Fruit fly (Drosophila melanogaster) whole organism, embryonic: ENCODE measurements around the gene CG14628.

Experiments used
- CG10431 ChIP-seq: fragments of 200-800 bp; sonication (Bioruptor generic); optimal IDR thresholded peaks from 3 replicates; lab custom pipeline; 2018; ENCODE audit warnings: missing biosample characterization, mild to moderate bottlenecking, missing genetic modification characterization
- CG1603 ChIP-seq: fragments of 200-800 bp; sonication (Bioruptor generic); optimal IDR thresholded peaks from 2 replicates; lab custom pipeline; 2019; ENCODE audit warnings: missing biosample characterization, mild to moderate bottlenecking, missing genetic modification characterization, moderate library complexity
- CG1832 ChIP-seq: fragments of 200-800 bp; sonication (Bioruptor generic); optimal IDR thresholded peaks from 2 replicates; lab custom pipeline; 2017; ENCODE audit warnings: missing biosample characterization, mild to moderate bottlenecking, missing genetic modification characterization, inconsistent platforms
- CG18476 ChIP-seq: fragments of 200-800 bp; sonication (Bioruptor generic); optimal IDR thresholded peaks from 2 replicates; lab custom pipeline; 2016; ENCODE audit warnings: missing biosample characterization, mild to moderate bottlenecking, missing genetic modification characterization
- CG2712 ChIP-seq: fragments of 200-800 bp; optimal IDR thresholded peaks from 3 replicates; lab custom pipeline; 2019; ENCODE audit warnings: missing biosample characterization, mild to moderate bottlenecking, missing genetic modification characterization, moderate library complexity
- CG43689 ChIP-seq: fragments of 200-800 bp; sonication (Bioruptor generic); IDR thresholded peaks from 2 replicates; pipeline ENCODE4 v1.3.6; 2022; ENCODE audit warnings: missing biosample characterization, missing genetic modification characterization
- CG4854 ChIP-seq: fragments of 200-800 bp; sonication (Bioruptor generic); optimal IDR thresholded peaks from 2 replicates; lab custom pipeline; 2016; ENCODE audit warnings: missing biosample characterization, missing genetic modification characterization, inconsistent platforms
- CG6272 ChIP-seq: fragments of 200-800 bp; sonication (Bioruptor generic); IDR thresholded peaks from 2 replicates; pipeline ENCODE4 v1.3.6; 2022; ENCODE audit warnings: missing biosample characterization, missing genetic modification characterization
- CG6683 ChIP-seq: fragments of 200-800 bp; sonication (Bioruptor generic); optimal IDR thresholded peaks from 2 replicates; lab custom pipeline; 2017; ENCODE audit warnings: missing biosample characterization, mild to moderate bottlenecking, missing genetic modification characterization, missing genetic modification reagents
- CG6813 ChIP-seq: fragments of 200-800 bp; sonication (Bioruptor generic); optimal IDR thresholded peaks from 2 replicates; lab custom pipeline; 2017; ENCODE audit warnings: missing biosample characterization, missing genetic modification characterization, mild to moderate bottlenecking, moderate library complexity, missing genetic modification reagents
- CG6854 ChIP-seq: fragments of 200-800 bp; sonication (Bioruptor generic); optimal IDR thresholded peaks from 3 replicates; lab custom pipeline; 2017; ENCODE audit warnings: missing biosample characterization, mild to moderate bottlenecking, missing genetic modification characterization
- CG7963 ChIP-seq: fragments of 200-800 bp; sonication (Bioruptor generic); IDR thresholded peaks from 3 replicates; pipeline ENCODE4 v1.3.6; 2022; ENCODE audit warnings: missing biosample characterization, missing genetic modification characterization; ENCODE audit not compliant: partially characterized antibody
- CG9797 ChIP-seq: fragments of 200-800 bp; sonication (Bioruptor generic); optimal IDR thresholded peaks from 3 replicates; lab custom pipeline; 2018; ENCODE audit warnings: missing biosample characterization, mild to moderate bottlenecking, missing genetic modification characterization
- Deaf1 ChIP-seq: fragments of 200-800 bp; optimal IDR thresholded peaks from 3 replicates; lab custom pipeline; 2019; ENCODE audit warnings: missing biosample characterization, mild to moderate bottlenecking, missing genetic modification characterization, moderate library complexity
- Dip2 ChIP-seq: fragments of 200-800 bp; sonication (Bioruptor generic); IDR thresholded peaks from 2 replicates; pipeline ENCODE4 v1.3.6; 2022; ENCODE audit warnings: missing biosample characterization, missing genetic modification characterization
- Dp ChIP-seq: fragments of 200-800 bp; sonication (Bioruptor generic); optimal IDR thresholded peaks from 2 replicates; lab custom pipeline; 2018; ENCODE audit warnings: missing biosample characterization, mild to moderate bottlenecking, missing genetic modification characterization, moderate library complexity
- Fer3 ChIP-seq: fragments of 200-800 bp; sonication (Bioruptor generic); optimal IDR thresholded peaks from 2 replicates; lab custom pipeline; 2018; ENCODE audit warnings: missing biosample characterization, mild to moderate bottlenecking, missing genetic modification characterization, moderate library complexity
- Lhr ChIP-seq: fragments of 200-800 bp; sonication (Bioruptor generic); optimal IDR thresholded peaks from 3 replicates; lab custom pipeline; 2017; ENCODE audit warnings: mild to moderate bottlenecking, missing biosample characterization, missing genetic modification reagents, missing genetic modification characterization
- MTF-1 ChIP-seq: fragments of 200-800 bp; sonication (Bioruptor generic); optimal IDR thresholded peaks from 2 replicates; lab custom pipeline; 2018; ENCODE audit warnings: missing biosample characterization, mild to moderate bottlenecking, missing genetic modification characterization, borderline replicate concordance
- NC2β ChIP-seq: fragments of 200-800 bp; sonication (Bioruptor generic); optimal IDR thresholded peaks from 2 replicates; lab custom pipeline; 2016; ENCODE audit warnings: missing biosample characterization, missing genetic modification characterization
- NFAT ChIP-seq: fragments of 200-800 bp; sonication (Bioruptor generic); IDR thresholded peaks from 2 replicates; pipeline ENCODE4 v1.3.6; 2022; ENCODE audit warnings: missing biosample characterization, missing genetic modification characterization
- Nf-YB ChIP-seq: fragments of 200-800 bp; sonication (Bioruptor generic); optimal IDR thresholded peaks from 3 replicates; lab custom pipeline; 2019; ENCODE audit warnings: missing biosample characterization, mild to moderate bottlenecking, missing genetic modification characterization, moderate library complexity
- Ravus ChIP-seq: fragments of 200-800 bp; sonication (Bioruptor generic); IDR thresholded peaks from 2 replicates; pipeline ENCODE4 v1.3.6; 2022; ENCODE audit warnings: missing biosample characterization, missing genetic modification characterization
- Sry-δ ChIP-seq: fragments of 200-800 bp; sonication (Bioruptor generic); optimal IDR thresholded peaks from 2 replicates; lab custom pipeline; 2016; ENCODE audit warnings: missing biosample characterization, missing genetic modification characterization
- YL-1 ChIP-seq: fragments of 200-800 bp; sonication (Bioruptor generic); optimal IDR thresholded peaks from 3 replicates; lab custom pipeline; 2017; ENCODE audit warnings: missing biosample characterization, mild to moderate bottlenecking, missing genetic modification characterization
- abd-A ChIP-seq: fragments of 200-800 bp; sonication (Bioruptor generic); optimal IDR thresholded peaks from 3 replicates; lab custom pipeline; 2019; ENCODE audit warnings: missing biosample characterization, mild to moderate bottlenecking, missing genetic modification characterization, moderate library complexity
- ase ChIP-seq: fragments of 200-800 bp; sonication (Bioruptor generic); IDR thresholded peaks from 3 replicates; pipeline ENCODE4 v1.3.6; 2022; ENCODE audit warnings: missing biosample characterization, missing genetic modification characterization
- br ChIP-seq: fragments of >200 bp; optimal IDR thresholded peaks from 2 replicates; lab custom pipeline; 2017
- chinmo ChIP-seq: fragments of 200-800 bp; sonication (Bioruptor generic); IDR thresholded peaks from 4 replicates; pipeline ENCODE4 v1.3.6; 2022; ENCODE audit warnings: missing biosample characterization, missing genetic modification characterization; ENCODE audit not compliant: partially characterized antibody
- chm ChIP-seq: fragments of 200-800 bp; sonication (Bioruptor generic); IDR thresholded peaks from 2 replicates; pipeline ENCODE4 v1.3.6; 2022; ENCODE audit warnings: missing biosample characterization, missing genetic modification characterization
- dan ChIP-seq: fragments of 200-800 bp; sonication (Bioruptor generic); IDR thresholded peaks from 2 replicates; pipeline ENCODE4 v1.3.6; 2022; ENCODE audit warnings: missing biosample characterization, missing genetic modification characterization
- emc ChIP-seq: fragments of 200-800 bp; sonication (Bioruptor generic); optimal IDR thresholded peaks from 2 replicates; lab custom pipeline; 2016; ENCODE audit warnings: missing biosample characterization, missing genetic modification characterization
- eyg ChIP-seq: fragments of 200-800 bp; sonication (Bioruptor generic); optimal IDR thresholded peaks from 3 replicates; lab custom pipeline; 2016; ENCODE audit warnings: missing biosample characterization, missing genetic modification characterization
- fd64A ChIP-seq: fragments of 200-800 bp; sonication (Bioruptor generic); optimal IDR thresholded peaks from 3 replicates; lab custom pipeline; 2018; ENCODE audit warnings: missing biosample characterization, mild to moderate bottlenecking, missing genetic modification characterization
- gsb-n ChIP-seq: fragments of 200-800 bp; sonication (Bioruptor generic); optimal IDR thresholded peaks from 3 replicates; lab custom pipeline; 2018; ENCODE audit warnings: missing biosample characterization, mild to moderate bottlenecking, missing genetic modification characterization
- ind ChIP-seq: fragments of 200-800 bp; sonication (Bioruptor generic); optimal IDR thresholded peaks from 3 replicates; lab custom pipeline; 2016; ENCODE audit warnings: missing biosample characterization, missing genetic modification characterization
- ken ChIP-seq: fragments of 200-800 bp; sonication (Bioruptor generic); IDR thresholded peaks from 3 replicates; pipeline ENCODE4 v1.3.6; 2022; ENCODE audit warnings: missing biosample characterization, missing genetic modification characterization
- lmd ChIP-seq: fragments of 200-800 bp; sonication (Bioruptor generic); IDR thresholded peaks from 2 replicates; pipeline ENCODE4 v1.3.6; 2022; ENCODE audit warnings: missing biosample characterization, missing genetic modification characterization
- mam ChIP-seq: fragments of 200-800 bp; sonication (Bioruptor generic); optimal IDR thresholded peaks from 3 replicates; lab custom pipeline; 2016; ENCODE audit warnings: missing biosample characterization, missing genetic modification characterization
- mirr ChIP-seq: fragments of 200-800 bp; sonication (Bioruptor generic); optimal IDR thresholded peaks from 3 replicates; lab custom pipeline; 2018; ENCODE audit warnings: missing biosample characterization, mild to moderate bottlenecking, missing genetic modification characterization
- oc ChIP-seq: fragments of 200-800 bp; sonication (Bioruptor generic); optimal IDR thresholded peaks from 2 replicates; lab custom pipeline; 2018; ENCODE audit warnings: missing biosample characterization, mild to moderate bottlenecking, missing genetic modification characterization, moderate library complexity
- pita ChIP-seq: fragments of 200-800 bp; sonication (Bioruptor generic); optimal IDR thresholded peaks from 2 replicates; lab custom pipeline; 2017; ENCODE audit warnings: missing biosample characterization, mild to moderate bottlenecking, missing genetic modification characterization
- scrt ChIP-seq: fragments of 200-800 bp; sonication (Bioruptor generic); optimal IDR thresholded peaks from 2 replicates; lab custom pipeline; 2018; ENCODE audit warnings: missing biosample characterization, mild to moderate bottlenecking, missing genetic modification characterization, moderate library complexity
- sd ChIP-seq: fragments of 200-800 bp; sonication (Bioruptor generic); optimal IDR thresholded peaks from 3 replicates; lab custom pipeline; 2018; ENCODE audit warnings: missing biosample characterization, mild to moderate bottlenecking, missing genetic modification characterization, moderate library complexity
- sisA ChIP-seq: fragments of 200-800 bp; sonication (Bioruptor generic); IDR thresholded peaks from 2 replicates; pipeline ENCODE4 v1.3.6; 2022; ENCODE audit warnings: missing biosample characterization, missing genetic modification characterization
- slp2 ChIP-seq: fragments of 200-800 bp; sonication (Bioruptor generic); optimal IDR thresholded peaks from 2 replicates; lab custom pipeline; 2016; ENCODE audit warnings: missing biosample characterization, missing genetic modification characterization
- tll ChIP-seq, 2 experiments: fragments of 200-800 bp in 1 of 2; fragments of >200 bp in 1 of 2; sonication (Bioruptor generic) in 1 of 2; optimal IDR thresholded peaks; 2 replicates each; lab custom pipeline; 2017 to 2019; ENCODE audit warnings: missing biosample characterization in 2 of 2, missing genetic modification characterization in 2 of 2, mild to moderate bottlenecking in 1 of 2, moderate library complexity in 1 of 2
- tna ChIP-seq: fragments of 200-800 bp; sonication (Bioruptor generic); IDR thresholded peaks from 2 replicates; pipeline ENCODE4 v1.3.6; 2022; ENCODE audit warnings: missing biosample characterization, missing genetic modification characterization; ENCODE audit not compliant: partially characterized antibody
- vvl ChIP-seq: fragments of 200-800 bp; sonication (Bioruptor generic); IDR thresholded peaks from 2 replicates; pipeline ENCODE4 v1.3.6; 2022; ENCODE audit warnings: missing biosample characterization, missing genetic modification characterization
- wdn ChIP-seq: fragments of 200-800 bp; sonication (Bioruptor generic); IDR thresholded peaks from 2 replicates; pipeline ENCODE4 v1.3.6; 2022; ENCODE audit warnings: missing biosample characterization, missing genetic modification characterization
- z ChIP-seq: fragments of 200-800 bp; sonication (Bioruptor generic); IDR thresholded peaks from 3 replicates; pipeline ENCODE4 v1.3.6; 2022; ENCODE audit warnings: missing biosample characterization, missing genetic modification characterization

CG14628 gene

dm6 chrX:1171018-1171417 lies 25.6 kb downstream of the CG14628 start (continued):
- no peak for TF ChIP-seq Nf-YB (GFP tag; lab: Kevin White, UChicago)
- no peak for TF ChIP-seq br (lab: Kevin White, UChicago)
- TF ChIP-seq YL-1 (GFP tag; lab: Kevin White, UChicago), result no peak
- TF ChIP-seq CG1832 (GFP tag; lab: Kevin White, UChicago), result no peak
- TF ChIP-seq oc (tag; lab: Kevin White, UChicago), result no peak
- TF ChIP-seq tna, result no peak
- no peak for TF ChIP-seq dan (GFP tag; lab: Robert Waterston, UW)
- peak; percentile 48 for TF ChIP-seq CG18476
- TF ChIP-seq lmd (GFP tag; lab: Robert Waterston, UW), result peak; percentile 39; the same call in 1 of the 2 replicates
- TF ChIP-seq mirr, result no peak
- no peak for TF ChIP-seq sisA
- TF ChIP-seq Fer3 (tag; lab: Kevin White, UChicago), result peak; percentile 43
- TF ChIP-seq CG4854 (GFP tag; lab: Kevin White, UChicago), result no peak
- TF ChIP-seq CG6854, result peak; percentile 14
- no peak for TF ChIP-seq Lhr (GFP tag; lab: Kevin White, UChicago)
- peak; percentile 16 for TF ChIP-seq mam
- peak; percentile 41 for TF ChIP-seq ind (GFP tag; lab: Kevin White, UChicago)
- no peak for TF ChIP-seq sd (tag; lab: Kevin White, UChicago)
- peak; percentile 84 for TF ChIP-seq Deaf1 (tag; lab: Kevin White, UChicago)
- no peak for TF ChIP-seq CG7963 (GFP tag; lab: Robert Waterston, UW)
- no peak for TF ChIP-seq tll (GFP tag; optimal IDR thresholded peaks at IDR 0.05; lab: Kevin White, UChicago)
- no peak for TF ChIP-seq MTF-1 (GFP tag; lab: Kevin White, UChicago)
- peak; percentile 7 for TF ChIP-seq slp2
- TF ChIP-seq Dp (GFP tag; lab: Kevin White, UChicago), result no peak
- no peak for TF ChIP-seq pita (GFP tag; lab: Kevin White, UChicago)
- no peak for TF ChIP-seq CG6272 (GFP tag; lab: Robert Waterston, UW)
- no peak for TF ChIP-seq z
- TF ChIP-seq CG6813, result no peak
- TF ChIP-seq abd-A (tag; lab: Kevin White, UChicago), result no peak
- TF ChIP-seq wdn (GFP tag; lab: Robert Waterston, UW), result no peak
- TF ChIP-seq CG2712 (tag; lab: Kevin White, UChicago), result peak; percentile 45
- TF ChIP-seq CG1603 (tag; lab: Kevin White, UChicago), result no peak
- peak; percentile 25 for TF ChIP-seq scrt (GFP tag; lab: Kevin White, UChicago)
- TF ChIP-seq Dip2 (GFP tag; lab: Robert Waterston, UW), result no peak
- no peak for TF ChIP-seq CG10431 (GFP tag; lab: Kevin White, UChicago)

DNA sequence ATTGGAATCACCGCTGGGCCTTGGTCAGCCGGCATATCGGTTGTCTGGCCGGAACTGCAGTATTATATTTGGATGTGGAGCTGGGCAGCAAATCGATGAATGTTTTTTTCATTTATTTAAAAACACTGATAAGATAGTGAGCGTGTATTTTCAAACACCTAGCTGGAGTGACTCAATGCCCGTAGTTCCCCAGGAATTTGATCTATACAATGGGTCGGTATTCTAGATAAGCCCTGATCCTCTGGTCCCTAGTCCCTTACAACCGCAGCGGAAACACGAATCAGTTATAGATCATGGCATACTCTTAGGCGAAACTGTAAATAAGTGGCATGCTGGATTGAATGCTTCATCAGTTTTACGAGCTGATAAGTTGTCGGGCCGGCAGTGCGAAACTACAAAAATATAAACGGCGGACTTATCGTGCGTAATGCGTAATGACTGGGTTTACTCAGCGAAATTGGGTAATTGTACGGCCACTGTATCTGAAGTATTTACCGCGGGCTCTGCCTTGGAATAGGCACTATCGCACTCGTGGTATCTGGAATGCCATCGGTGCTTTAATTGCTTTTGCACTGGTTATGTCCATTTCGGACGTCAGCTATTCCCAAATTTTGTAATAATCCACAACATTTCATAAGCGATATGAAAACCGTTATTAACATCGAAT lies 27.4 kb downstream of the CG14628 start:
- TF ChIP-seq NFAT (no peak), CG43689 (GFP tag; lab: Robert Waterston, UW) (no peak), gsb-n (tag; lab: Kevin White, UChicago) (no peak), CG6683 (GFP tag; lab: Kevin White, UChicago) (no peak), fd64A (no peak), ase (GFP tag; lab: Robert Waterston, UW) (no peak), chm (peak; percentile 25; the same call in 1 of the 2 replicates), emc (GFP tag; lab: Kevin White, UChicago) (no peak), chinmo (GFP tag; lab: Robert Waterston, UW) (0 out of 4 replicates have a peak, but pooled peaks have one; percentile 30), vvl (GFP tag; lab: Robert Waterston, UW) (no peak), NC2β (GFP tag; lab: Kevin White, UChicago) (no peak), CG9797 (GFP tag; lab: Kevin White, UChicago) (no peak), mam (no peak), eyg (GFP tag; lab: Kevin White, UChicago) (no peak), Deaf1 (tag; lab: Kevin White, UChicago) (peak; percentile 51), Ravus (no peak), Dip2 (GFP tag; lab: Robert Waterston, UW) (no peak), Sry-δ (GFP tag; lab: Kevin White, UChicago) (no peak), ken (no peak)
